Worm (Caenorhabditis elegans) whole organism, L4/young adult: Measurements from ENCODE around the gene C01B10.3.

ENCODE experiments used
- dao-5 ChIP-seq: sonication (generic microtip); optimal IDR thresholded peaks from 2 replicates; lab custom pipeline; 2016; ENCODE audit warnings: missing genotype, missing genetic modification characterization, moderate library complexity, missing compliant biosample characterization
- him-1 ChIP-seq: sonication (generic microtip); optimal IDR thresholded peaks from 2 replicates; lab custom pipeline; 2016; ENCODE audit warnings: missing genotype, missing genetic modification reagents, missing genetic modification characterization, missing compliant biosample characterization

- TF ChIP-seq him-1 (tag; lab: Kevin White, UChicago) (no peak), dao-5 (tag; lab: Kevin White, UChicago) (no peak)
Measured at ce11 chrIV:6607059-6607458, 14.1 kb downstream of the C01B10.3 start.
